Worm (Caenorhabditis elegans) whole organism, L1 larva: Measurements from ENCODE around the gene grld-1.

ENCODE experiments used
- ama-1 ChIP-seq: fragments of 150-350 bp; optimal IDR thresholded peaks from 2 replicates; lab custom pipeline; 2014
- lin-13 ChIP-seq: fragments of 150-350 bp; optimal IDR thresholded peaks from 2 replicates; lab custom pipeline; 2014; ENCODE audit warnings: missing biosample characterization, missing genetic modification reagents, missing genetic modification characterization
- sptf-1 ChIP-seq: fragments of 150-350 bp; optimal IDR thresholded peaks from 2 replicates; lab custom pipeline; 2014; ENCODE audit warnings: missing biosample characterization, missing genetic modification characterization

DNA sequence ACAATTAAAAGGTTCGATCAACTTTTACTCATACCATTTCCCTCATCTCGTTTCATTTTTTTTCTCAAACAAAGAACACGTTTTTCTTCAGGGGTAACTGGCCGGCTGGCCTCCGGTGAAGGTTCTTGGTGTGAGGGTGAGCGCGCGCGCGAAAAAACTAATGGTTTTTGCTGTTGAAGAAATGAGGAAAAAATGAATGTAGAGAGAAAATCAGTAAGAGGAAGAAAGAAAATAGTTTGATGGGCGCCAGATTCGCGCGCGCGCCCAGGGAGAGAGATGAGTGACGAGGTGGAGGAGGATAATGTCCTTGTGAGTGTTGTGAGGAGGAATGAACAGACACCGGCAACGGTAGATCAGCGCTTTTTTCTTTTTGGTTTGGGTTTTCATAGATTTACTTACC is 45.3 kb upstream of the grld-1 start:
- TF ChIP-seq lin-13 (no peak), ama-1 (lab: Kevin White, UChicago) (no peak), sptf-1 (no peak)
